Worm (Caenorhabditis elegans) whole organism, mixed stage, embryonic: ENCODE data around the gene Y57G11C.1147.
A peak's percentile ranks its signal among the peaks of the same experiment; 100 is the strongest.
"Not testable (repeated sequence)": the region's sequence is repeated elsewhere in the genome, so short reads cannot be mapped to it uniquely, and the experiment has no call there.

Source experiments
- M03D4.4 ChIP-seq: sonication (generic microtip); optimal IDR thresholded peaks from 2 replicates; lab custom pipeline; 2017; ENCODE audit warnings: mild to moderate bottlenecking, missing genetic modification characterization, missing compliant biosample characterization
- bed-3 ChIP-seq: fragments of 200-800 bp; sonication (Bioruptor generic); optimal IDR thresholded peaks from 3 replicates; lab custom pipeline; 2018; ENCODE audit warnings: mild to moderate bottlenecking, missing genetic modification characterization, moderate library complexity, missing compliant biosample characterization
- ceh-39 ChIP-seq: fragments of 150-350 bp; optimal IDR thresholded peaks from 2 replicates; lab custom pipeline; 2014; ENCODE audit warnings: missing biosample characterization, missing genetic modification characterization
- ceh-43 ChIP-seq: fragments of 200-800 bp; sonication (Bioruptor generic); optimal IDR thresholded peaks from 2 replicates; lab custom pipeline; 2018; ENCODE audit warnings: mild to moderate bottlenecking, missing genetic modification characterization, moderate library complexity, missing compliant biosample characterization
- ceh-83 ChIP-seq: fragments of 200-800 bp; sonication (Bioruptor generic); optimal IDR thresholded peaks from 2 replicates; lab custom pipeline; 2018; ENCODE audit warnings: mild to moderate bottlenecking, missing genetic modification characterization, missing compliant biosample characterization
- ces-1 ChIP-seq: fragments of 150-350 bp; optimal IDR thresholded peaks from 2 replicates; lab custom pipeline; 2014; ENCODE audit warnings: missing biosample characterization, missing genetic modification reagents, missing genetic modification characterization
- cnd-1 ChIP-seq: fragments of 200-800 bp; sonication (Bioruptor generic); optimal IDR thresholded peaks from 2 replicates; lab custom pipeline; 2018; ENCODE audit warnings: mild to moderate bottlenecking, missing genetic modification characterization, missing compliant biosample characterization
- drap-1 ChIP-seq: fragments of 200-800 bp; sonication (Bioruptor generic); optimal IDR thresholded peaks from 3 replicates; lab custom pipeline; 2018; ENCODE audit warnings: mild to moderate bottlenecking, missing genetic modification characterization, missing compliant biosample characterization
- elt-1 ChIP-seq: sonication (generic microtip); optimal IDR thresholded peaks from 2 replicates; lab custom pipeline; 2017; ENCODE audit warnings: missing genetic modification characterization, mild to moderate bottlenecking, missing compliant biosample characterization, antibody characterized with exemption, moderate library complexity, borderline replicate concordance; ENCODE audit not compliant: insufficient read depth
- elt-3 ChIP-seq: fragments of 150-350 bp; optimal IDR thresholded peaks from 2 replicates; lab custom pipeline; 2014; ENCODE audit warnings: missing biosample characterization, missing genetic modification characterization
- flh-1 ChIP-seq: fragments of 200-800 bp; sonication (Bioruptor generic); optimal IDR thresholded peaks from 2 replicates; lab custom pipeline; 2018; ENCODE audit warnings: mild to moderate bottlenecking, missing genetic modification characterization, moderate library complexity, missing compliant biosample characterization
- ham-2 ChIP-seq: fragments of 200-800 bp; sonication (Bioruptor generic); optimal IDR thresholded peaks from 2 replicates; lab custom pipeline; 2018; ENCODE audit warnings: mild to moderate bottlenecking, missing genetic modification characterization, missing compliant biosample characterization
- hlh-1 ChIP-seq: fragments of 150-350 bp; optimal IDR thresholded peaks from 2 replicates; lab custom pipeline; 2014; ENCODE audit warnings: missing biosample characterization, missing genetic modification reagents, missing genetic modification characterization
- lin-13 ChIP-seq: fragments of 150-350 bp; optimal IDR thresholded peaks from 2 replicates; lab custom pipeline; 2014; ENCODE audit warnings: missing biosample characterization, missing genetic modification characterization
- lin-32 ChIP-seq: fragments of 200-800 bp; sonication (Bioruptor generic); optimal IDR thresholded peaks from 2 replicates; lab custom pipeline; 2018; ENCODE audit warnings: mild to moderate bottlenecking, missing genetic modification characterization, missing compliant biosample characterization
- lsy-2 ChIP-seq: fragments of 150-350 bp; optimal IDR thresholded peaks from 2 replicates; lab custom pipeline; 2014; ENCODE audit warnings: missing biosample characterization, missing genetic modification characterization
- mep-1 ChIP-seq: fragments of 150-350 bp; optimal IDR thresholded peaks from 2 replicates; lab custom pipeline; 2017; ENCODE audit warnings: missing biosample characterization, missing genetic modification reagents, missing genetic modification characterization, inconsistent platforms
- mls-2 ChIP-seq: sonication (generic microtip); optimal IDR thresholded peaks from 2 replicates; lab custom pipeline; 2016; ENCODE audit warnings: mild to moderate bottlenecking, missing genetic modification characterization, moderate library complexity, missing compliant biosample characterization
- nhr-12 ChIP-seq: fragments of 150-350 bp; optimal IDR thresholded peaks from 2 replicates; lab custom pipeline; 2014; ENCODE audit warnings: missing biosample characterization, missing genetic modification characterization
- nhr-2 ChIP-seq: fragments of 150-350 bp; optimal IDR thresholded peaks from 2 replicates; lab custom pipeline; 2014; ENCODE audit warnings: missing biosample characterization, missing genetic modification characterization
- nhr-237 ChIP-seq: fragments of 150-350 bp; optimal IDR thresholded peaks from 2 replicates; lab custom pipeline; 2014; ENCODE audit warnings: missing biosample characterization, missing genetic modification characterization
- nhr-76 ChIP-seq: sonication (generic microtip); optimal IDR thresholded peaks from 2 replicates; lab custom pipeline; 2017; ENCODE audit warnings: missing biosample characterization, missing genetic modification characterization
- pha-4 ChIP-seq: fragments of 150-350 bp; optimal IDR thresholded peaks from 2 replicates; lab custom pipeline; 2018; ENCODE audit warnings: missing biosample characterization, missing genetic modification reagents, missing genetic modification characterization
- sem-2 ChIP-seq: fragments of 200-800 bp; sonication (Bioruptor generic); optimal IDR thresholded peaks from 2 replicates; lab custom pipeline; 2018; ENCODE audit warnings: mild to moderate bottlenecking, missing genetic modification characterization, missing compliant biosample characterization
- sptf-1 ChIP-seq: sonication (generic microtip); optimal IDR thresholded peaks from 2 replicates; lab custom pipeline; 2017; ENCODE audit warnings: mild to moderate bottlenecking, missing genetic modification characterization, moderate library complexity, missing compliant biosample characterization
- tbx-8 ChIP-seq: fragments of 200-800 bp; sonication (Bioruptor generic); optimal IDR thresholded peaks from 2 replicates; lab custom pipeline; 2018; ENCODE audit warnings: mild to moderate bottlenecking, missing genetic modification characterization, moderate library complexity, missing compliant biosample characterization
- unc-120 ChIP-seq: sonication (generic microtip); optimal IDR thresholded peaks from 2 replicates; lab custom pipeline; 2017; ENCODE audit warnings: missing genetic modification characterization, missing compliant biosample characterization; ENCODE audit not compliant: poor library complexity, severe bottlenecking
- unc-62 ChIP-seq: fragments of 150-350 bp; optimal IDR thresholded peaks from 2 replicates; lab custom pipeline; 2014; ENCODE audit warnings: missing biosample characterization, missing genetic modification reagents, missing genetic modification characterization
- zip-8 ChIP-seq: fragments of 150-350 bp; optimal IDR thresholded peaks from 2 replicates; lab custom pipeline; 2014; ENCODE audit warnings: missing biosample characterization, missing genetic modification characterization
- ztf-11 ChIP-seq: fragments of 150-350 bp; optimal IDR thresholded peaks from 2 replicates; lab custom pipeline; 2014; ENCODE audit warnings: missing biosample characterization, missing genetic modification characterization

Y57G11C.1147 gene

ce11 chrIV:14797354-14797753, at the start of gene Y57G11C.1147, which contains the start of gene nuo-3:
Y57G11C.1147 (minus strand) TSS chrIV:14797514.
nuo-3 (minus strand) TSS chrIV:14797544.
- no peak for TF ChIP-seq ces-1 (GFP tag; lab: Kevin White, UChicago)
- TF ChIP-seq drap-1 (GFP tag; lab: Kevin White, UChicago), result no peak
- no peak for TF ChIP-seq elt-3
- no peak for TF ChIP-seq mep-1 (tag; lab: Kevin White, UChicago)
- no peak for TF ChIP-seq nhr-237 (tag; lab: Kevin White, UChicago)

- TF ChIP-seq ztf-11, unc-120, nhr-76 (tag; lab: Kevin White, UChicago): not testable (repeated sequence)
Measured at ce11 chrIV:14843062-14843461, 45.7 kb upstream of the Y57G11C.1147 start, which contains the start of gene Y57G11C.20. Y57G11C.20 (plus strand) TSS chrIV:14843362.

ce11 chrIV:14838095-14838494, 40.8 kb upstream of the Y57G11C.1147 start:
- TF ChIP-seq nhr-2 (tag; lab: Kevin White, UChicago), result no peak
- TF ChIP-seq sem-2, result no peak
- TF ChIP-seq ham-2 (GFP tag; lab: Kevin White, UChicago), result peak; percentile 70
- no peak for TF ChIP-seq pha-4 (tag; lab: Kevin White, UChicago)
- TF ChIP-seq ztf-11 (tag; lab: Kevin White, UChicago), result no peak
- peak; percentile 80 for TF ChIP-seq ceh-39 (tag; lab: Kevin White, UChicago)
- TF ChIP-seq drap-1 (GFP tag; lab: Kevin White, UChicago), result no peak
- peak; percentile 36 for TF ChIP-seq unc-62 (GFP tag; lab: Kevin White, UChicago)
- TF ChIP-seq ceh-83 (GFP tag; lab: Kevin White, UChicago), result peak; percentile 85
- TF ChIP-seq mep-1 (tag; lab: Kevin White, UChicago), result no peak
- no peak for TF ChIP-seq zip-8 (tag; lab: Kevin White, UChicago)
- peak; percentile 83 for TF ChIP-seq M03D4.4 (tag; lab: Kevin White, UChicago)
- peak; percentile 28 for TF ChIP-seq ces-1 (GFP tag; lab: Kevin White, UChicago)
- peak; percentile 88 for TF ChIP-seq cnd-1
- no peak for TF ChIP-seq hlh-1 (tag; lab: Kevin White, UChicago)
- TF ChIP-seq elt-3, result no peak
- TF ChIP-seq bed-3 (GFP tag; lab: Kevin White, UChicago), result peak; percentile 37
- TF ChIP-seq elt-1 (tag; lab: Kevin White, UChicago), result peak; percentile 20
- peak; percentile 8 for TF ChIP-seq lsy-2 (tag; lab: Kevin White, UChicago)
- peak; percentile 22 for TF ChIP-seq tbx-8 (GFP tag; lab: Kevin White, UChicago)
- peak; percentile 37 for TF ChIP-seq flh-1 (GFP tag; lab: Kevin White, UChicago)
- peak; percentile 35 for TF ChIP-seq ceh-43 (GFP tag; lab: Kevin White, UChicago)
- TF ChIP-seq nhr-76 (tag; lab: Kevin White, UChicago), result no peak
- peak; percentile 82 for TF ChIP-seq mls-2 (tag; lab: Kevin White, UChicago)
- no peak for TF ChIP-seq nhr-12 (tag; lab: Kevin White, UChicago)
- no peak for TF ChIP-seq nhr-237 (tag; lab: Kevin White, UChicago)
- TF ChIP-seq sptf-1 (tag; lab: Kevin White, UChicago), result peak; percentile 91
- peak; percentile 81 for TF ChIP-seq unc-120 (tag; lab: Kevin White, UChicago)
- peak; percentile 26 for TF ChIP-seq lin-13 (tag; lab: Kevin White, UChicago)
- peak; percentile 74 for TF ChIP-seq lin-32

- TF ChIP-seq unc-120 (tag; lab: Kevin White, UChicago) (peak; percentile 76), ceh-39 (tag; lab: Kevin White, UChicago) (no peak), ces-1 (GFP tag; lab: Kevin White, UChicago) (peak; percentile 79)
Measured at ce11 chrIV:14836885-14837284, 39.6 kb upstream of the Y57G11C.1147 start, which contains the start of gene Y57G11C.22. Y57G11C.22 (plus strand) TSS chrIV:14837211.

DNA sequence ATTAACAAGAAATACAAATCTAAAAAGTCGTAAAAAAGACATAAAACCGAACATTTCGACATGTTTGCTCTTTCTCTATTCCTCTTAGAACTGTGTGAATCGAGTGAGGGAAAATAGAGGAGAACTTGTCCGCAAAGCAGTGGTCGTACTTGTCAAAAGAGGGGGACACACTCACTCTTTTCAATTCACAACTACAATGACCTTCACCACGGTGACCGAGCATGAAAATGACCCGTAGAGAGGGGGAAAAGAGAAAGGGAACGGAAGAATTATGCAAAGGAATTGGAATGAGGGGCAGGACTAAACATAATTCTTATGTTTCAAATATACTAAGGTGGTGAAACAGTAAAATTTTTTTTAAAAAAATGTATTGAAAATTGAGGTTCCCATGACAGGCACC, 36.2 kb upstream of the Y57G11C.1147 start:
- TF ChIP-seq pha-4 (tag; lab: Kevin White, UChicago) (no peak), nhr-76 (tag; lab: Kevin White, UChicago) (no peak), sptf-1 (tag; lab: Kevin White, UChicago) (peak; percentile 15), M03D4.4 (tag; lab: Kevin White, UChicago) (no peak), zip-8 (tag; lab: Kevin White, UChicago) (no peak)
- TF ChIP-seq, all 35 proteins: peak for 1
